Fruit fly (Drosophila melanogaster): Measurements from ENCODE around the gene CG5885.
A peak's percentile ranks its signal among the peaks of the same experiment; 100 is the strongest.

Gene CG5885

DNA sequence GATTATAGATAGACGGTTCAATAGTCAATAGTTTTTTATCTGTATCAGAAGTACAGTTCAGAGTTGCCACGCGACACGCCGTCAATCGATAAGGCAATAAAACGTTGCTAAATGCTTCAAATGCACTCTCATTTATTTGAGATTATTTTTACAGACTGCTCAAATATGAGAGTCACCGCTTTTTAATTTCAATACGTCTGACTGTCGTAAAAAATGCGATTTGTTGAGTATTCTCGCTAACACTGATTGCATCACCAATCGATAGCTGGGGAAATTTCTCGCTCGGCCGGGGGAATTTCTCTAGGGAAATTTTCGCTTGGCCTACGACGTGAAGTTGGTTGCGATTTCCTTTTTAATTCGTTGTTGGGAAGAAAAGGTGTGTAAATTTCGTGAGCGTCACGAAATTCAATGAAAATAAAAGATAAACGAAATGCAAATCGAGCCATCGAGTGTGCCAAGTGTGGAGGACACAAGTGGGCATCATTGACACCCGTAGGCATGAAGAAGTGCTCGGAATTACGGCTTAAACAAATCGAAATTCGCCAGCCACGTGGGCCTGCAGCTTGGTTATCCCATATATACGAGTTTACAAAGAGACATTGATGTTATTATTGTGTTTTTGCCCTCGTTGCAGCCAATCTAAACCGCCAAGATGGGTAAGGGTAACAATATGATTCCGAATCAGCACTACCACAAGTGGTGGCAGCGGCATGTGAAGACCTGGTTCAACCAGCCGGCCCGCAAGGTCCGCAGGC lies 49.0 kb upstream of the CG5885 start, which contains the start of the genes Dref and RpL13 (continued):
- TF ChIP-seq Awh (GFP tag; IDR thresholded peaks at IDR 0.05) (peak; percentile 75), CG1602 (GFP tag; optimal IDR thresholded peaks at IDR 0.05) (peak; percentile 36), CG17328 (GFP tag; IDR thresholded peaks at IDR 0.05) (peak; percentile 88), CG15269 (tag; optimal IDR thresholded peaks at IDR 0.05) (peak; percentile 87), bigmax (GFP tag; optimal IDR thresholded peaks at IDR 0.05) (peak; percentile 83), kay (GFP tag; optimal IDR thresholded peaks at IDR 0.05) (peak; percentile 36), CTCF (GFP tag; optimal IDR thresholded peaks at IDR 0.05) (peak; percentile 64), ham (GFP tag; IDR thresholded peaks at IDR 0.05) (0 out of 2 replicates have a peak, but pooled peaks have one; percentile 5), CG4854 (GFP tag; optimal IDR thresholded peaks at IDR 0.05) (peak; percentile 86), CG10543 (GFP tag; optimal IDR thresholded peaks at IDR 0.05) (peak; percentile 98), cad (GFP tag; optimal IDR thresholded peaks at IDR 0.05) (no peak), Rfx (GFP tag; IDR thresholded peaks at IDR 0.05) (peak; percentile 88), CoRest (tag; optimal IDR thresholded peaks at IDR 0.05) (peak; percentile 76), NK7.1 (GFP tag; optimal IDR thresholded peaks at IDR 0.05) (peak; percentile 92), Sin3A (optimal IDR thresholded peaks at IDR 0.05) (peak; percentile 83), CG31224 (GFP tag; IDR thresholded peaks at IDR 0.05) (peak; percentile 68), CG17359 (tag; optimal IDR thresholded peaks at IDR 0.05) (peak; percentile 85), CG3847 (GFP tag; IDR thresholded peaks at IDR 0.05) (peak; percentile 80), CG4424 (GFP tag; optimal IDR thresholded peaks at IDR 0.05) (peak; percentile 75), lmd (GFP tag; IDR thresholded peaks at IDR 0.05) (peak; percentile 59; the same call in 1 of the 2 replicates), run (tag; optimal IDR thresholded peaks at IDR 0.05) (peak; percentile 78), Gug (GFP tag; IDR thresholded peaks at IDR 0.05) (peak; percentile 13; the same call in 1 of the 4 replicates), CG17568 (GFP tag; optimal IDR thresholded peaks at IDR 0.05) (no peak), grn (GFP tag; optimal IDR thresholded peaks at IDR 0.05) (peak; percentile 86), usp (GFP tag; optimal IDR thresholded peaks at IDR 0.05) (no peak), pita (GFP tag; optimal IDR thresholded peaks at IDR 0.05) (no peak), pfk (GFP tag; optimal IDR thresholded peaks at IDR 0.05) (peak; percentile 85), phol (tag; optimal IDR thresholded peaks at IDR 0.05) (peak; percentile 74), CG11723 (GFP tag; optimal IDR thresholded peaks at IDR 0.05) (peak; percentile 91), zen (tag; optimal IDR thresholded peaks at IDR 0.05) (peak; percentile 67), Lpt (GFP tag; optimal IDR thresholded peaks at IDR 0.05) (no peak), Hr78 (GFP tag; optimal IDR thresholded peaks at IDR 0.05) (peak in 1 of 2 experiments; percentile 47), z (GFP tag; IDR thresholded peaks at IDR 0.05) (peak; percentile 51; the same call in 1 of the 3 replicates), Chrac-16 (GFP tag; optimal IDR thresholded peaks at IDR 0.05) (peak; percentile 58), Mad (GFP tag; optimal IDR thresholded peaks at IDR 0.05) (peak; percentile 87), so (GFP tag; IDR thresholded peaks at IDR 0.05) (peak; percentile 89), CG14710 (tag; optimal IDR thresholded peaks at IDR 0.05) (peak; percentile 92), ftz-f1 (GFP tag; optimal IDR thresholded peaks at IDR 0.05) (peak; percentile 54), gro (GFP tag; optimal IDR thresholded peaks at IDR 0.05) (peak; percentile 91), chinmo (GFP tag; IDR thresholded peaks at IDR 0.05; ENCODE audit: partially characterized antibody) (0 out of 4 replicates have a peak, but pooled peaks have one; percentile 22), CG30020 (tag; optimal IDR thresholded peaks at IDR 0.05) (peak; percentile 80), CG14860 (GFP tag; IDR thresholded peaks at IDR 0.05; ENCODE audit: partially characterized antibody) (peak; percentile 83), tgo (GFP tag; IDR thresholded peaks at IDR 0.05) (peak; percentile 72), CG13123 (GFP tag; optimal IDR thresholded peaks at IDR 0.05) (peak; percentile 97), CG5245 (GFP tag; optimal IDR thresholded peaks at IDR 0.05) (peak; percentile 46), HmgZ (tag; optimal IDR thresholded peaks at IDR 0.05) (peak; percentile 93), CG7928 (GFP tag; optimal IDR thresholded peaks at IDR 0.05) (peak; percentile 74), odd (GFP tag; optimal IDR thresholded peaks at IDR 0.05) (peak; percentile 95), sug (tag; optimal IDR thresholded peaks at IDR 0.05) (peak; percentile 90), sr (GFP tag; IDR thresholded peaks at IDR 0.05) (peak; percentile 85; the same call in 2 of the 3 replicates)
